Worm (Caenorhabditis elegans) whole organism, L4/young adult: ENCODE results near the gene cpsf-2.

ENCODE experiments used
- dao-5 ChIP-seq: sonication (generic microtip); optimal IDR thresholded peaks from 2 replicates; lab custom pipeline; 2016; ENCODE audit warnings: missing genotype, missing genetic modification characterization, moderate library complexity, missing compliant biosample characterization
- him-1 ChIP-seq: sonication (generic microtip); optimal IDR thresholded peaks from 2 replicates; lab custom pipeline; 2016; ENCODE audit warnings: missing genotype, missing genetic modification reagents, missing genetic modification characterization, missing compliant biosample characterization

ce11 chrV:7133963-7134362, 45.0 kb upstream of the cpsf-2 start, which contains the start of gene F10D2.16:
- no peak for TF ChIP-seq dao-5 (tag; lab: Kevin White, UChicago)
- TF ChIP-seq him-1 (tag; lab: Kevin White, UChicago) = no peak
